Worm (Caenorhabditis elegans) whole organism, young adult: ENCODE data around the gene acs-7.

Source experiments
- B0261.1 ChIP-seq: sonication (generic microtip); optimal IDR thresholded peaks from 2 replicates; lab custom pipeline; 2016; ENCODE audit warnings: mild to moderate bottlenecking, missing genetic modification characterization, moderate library complexity, missing compliant biosample characterization
- F33H1.4 ChIP-seq: fragments of 200-800 bp; sonication (Bioruptor generic); IDR thresholded peaks from 2 replicates; pipeline ENCODE4 v1.3.6; 2022; ENCODE audit warnings: missing genetic modification reagents, missing genetic modification characterization, missing compliant biosample characterization
- F39B2.1 ChIP-seq: fragments of 200-800 bp; sonication (Bioruptor generic); IDR thresholded peaks from 2 replicates; pipeline ENCODE4 v1.3.6; 2022; ENCODE audit warnings: missing genetic modification reagents, missing genetic modification characterization, missing compliant biosample characterization
- F57C9.4 ChIP-seq: sonication (generic microtip); optimal IDR thresholded peaks from 2 replicates; lab custom pipeline; 2017; ENCODE audit warnings: mild to moderate bottlenecking, missing genetic modification characterization, missing compliant biosample characterization
- K12H6.12 ChIP-seq: fragments of 200-800 bp; sonication (Bioruptor generic); optimal IDR thresholded peaks from 2 replicates; lab custom pipeline; 2018; ENCODE audit warnings: mild to moderate bottlenecking, missing genetic modification characterization, missing compliant biosample characterization
- Y79H2A.3 ChIP-seq: fragments of 200-800 bp; sonication (Bioruptor generic); conservative IDR thresholded peaks from 2 replicates; pipeline ENCODE4 v1.3.6; 2022; ENCODE audit warnings: missing genetic modification reagents, missing genetic modification characterization, missing compliant biosample characterization
- ccch-3 ChIP-seq: fragments of 200-800 bp; sonication (Bioruptor generic); optimal IDR thresholded peaks from 2 replicates; lab custom pipeline; 2018; ENCODE audit warnings: mild to moderate bottlenecking, missing genetic modification characterization, missing compliant biosample characterization
- cebp-2 ChIP-seq: fragments of 200-800 bp; sonication (Bioruptor generic); IDR thresholded peaks from 2 replicates; pipeline ENCODE4 v1.3.6; 2022; ENCODE audit warnings: missing genetic modification characterization, missing compliant biosample characterization
- ceh-27 ChIP-seq: fragments of 200-800 bp; sonication (Bioruptor generic); optimal IDR thresholded peaks from 2 replicates; lab custom pipeline; 2018; ENCODE audit warnings: mild to moderate bottlenecking, missing genetic modification characterization, moderate library complexity, missing compliant biosample characterization
- ceh-40 ChIP-seq: fragments of 200-800 bp; sonication (Bioruptor generic); IDR thresholded peaks from 2 replicates; pipeline ENCODE4 v1.3.6; 2022; ENCODE audit warnings: missing genetic modification characterization, missing compliant biosample characterization
- efl-1 ChIP-seq: fragments of 150-350 bp; optimal IDR thresholded peaks from 2 replicates; lab custom pipeline; 2014; ENCODE audit warnings: missing biosample characterization, missing genetic modification reagents, missing genetic modification characterization
- hmg-1.2 ChIP-seq: fragments of 200-800 bp; sonication (Bioruptor generic); IDR thresholded peaks from 2 replicates; pipeline ENCODE4 v1.3.6; 2022; ENCODE audit warnings: missing genetic modification reagents, missing genetic modification characterization, missing compliant biosample characterization
- hmg-20 ChIP-seq: fragments of 200-800 bp; sonication (Bioruptor generic); IDR thresholded peaks from 2 replicates; pipeline ENCODE4 v1.3.6; 2022; ENCODE audit warnings: missing genetic modification reagents, missing genetic modification characterization, missing compliant biosample characterization
- hrde-1 ChIP-seq: sonication (generic microtip); optimal IDR thresholded peaks from 2 replicates; lab custom pipeline; 2016; ENCODE audit warnings: missing genetic modification characterization, mild to moderate bottlenecking, missing compliant biosample characterization, moderate library complexity, missing genotype, missing genetic modification reagents, borderline replicate concordance
- lin-26 ChIP-seq: fragments of 200-800 bp; sonication (Bioruptor generic); IDR thresholded peaks from 2 replicates; pipeline ENCODE4 v1.3.6; 2022; ENCODE audit warnings: missing genetic modification reagents, missing genetic modification characterization, missing compliant biosample characterization
- lin-54 ChIP-seq: fragments of 200-800 bp; sonication (Bioruptor generic); optimal IDR thresholded peaks from 2 replicates; lab custom pipeline; 2018; ENCODE audit warnings: mild to moderate bottlenecking, missing genetic modification characterization, missing compliant biosample characterization
- lsl-1 ChIP-seq: fragments of 200-800 bp; sonication (Bioruptor generic); optimal IDR thresholded peaks from 2 replicates; lab custom pipeline; 2018; ENCODE audit warnings: mild to moderate bottlenecking, missing genetic modification characterization, moderate library complexity, missing compliant biosample characterization
- madf-3 ChIP-seq: fragments of 200-800 bp; sonication (Bioruptor generic); IDR thresholded peaks from 2 replicates; pipeline ENCODE4 v1.3.6; 2022; ENCODE audit warnings: missing genetic modification reagents, missing genetic modification characterization, missing compliant biosample characterization
- madf-6 ChIP-seq: fragments of 200-800 bp; sonication (Bioruptor generic); IDR thresholded peaks from 2 replicates; pipeline ENCODE4 v1.3.6; 2022; ENCODE audit warnings: missing genetic modification reagents, missing genetic modification characterization, missing compliant biosample characterization
- mes-4 ChIP-seq: sonication (generic microtip); optimal IDR thresholded peaks from 2 replicates; lab custom pipeline; 2016; ENCODE audit warnings: missing genotype, missing genetic modification characterization, missing compliant biosample characterization
- nfya-1 ChIP-seq: sonication (generic microtip); optimal IDR thresholded peaks from 2 replicates; lab custom pipeline; 2017; ENCODE audit warnings: antibody characterized with exemption, missing compliant biosample characterization, missing genetic modification characterization, borderline replicate concordance; ENCODE audit not compliant: insufficient read depth
- nfya-2 ChIP-seq: fragments of 200-800 bp; sonication (Bioruptor generic); IDR thresholded peaks from 2 replicates; pipeline ENCODE4 v1.3.6; 2022; ENCODE audit warnings: missing genetic modification reagents, missing genetic modification characterization, missing compliant biosample characterization
- nhr-179 ChIP-seq: sonication (generic microtip); optimal IDR thresholded peaks from 2 replicates; lab custom pipeline; 2016; ENCODE audit warnings: mild to moderate bottlenecking, missing genetic modification characterization, missing compliant biosample characterization
- nhr-80 ChIP-seq: sonication (generic microtip); optimal IDR thresholded peaks from 2 replicates; lab custom pipeline; 2016; ENCODE audit warnings: missing genetic modification characterization, missing compliant biosample characterization
- pbrm-1 ChIP-seq: fragments of 200-800 bp; sonication (Bioruptor generic); IDR thresholded peaks from 2 replicates; pipeline ENCODE4 v1.3.6; 2022; ENCODE audit warnings: missing genetic modification reagents, missing genetic modification characterization, missing compliant biosample characterization
- rcor-1 ChIP-seq: fragments of 200-800 bp; sonication (Bioruptor generic); IDR thresholded peaks from 2 replicates; pipeline ENCODE4 v1.3.6; 2022; ENCODE audit warnings: missing genetic modification reagents, missing genetic modification characterization, missing compliant biosample characterization
- rpc-1 ChIP-seq, 2 experiments: fragments of 150-350 bp in 1 of 2; sonication (generic microtip) in 1 of 2; optimal IDR thresholded peaks; 2 replicates each; lab custom pipeline; 2014 to 2018; ENCODE audit warnings: missing biosample characterization in 1 of 2, missing genetic modification characterization in 1 of 2, missing genetic modification reagents in 1 of 2, missing genotype in 1 of 2
- snpc-1.3 ChIP-seq: sonication (generic microtip); optimal IDR thresholded peaks from 2 replicates; lab custom pipeline; 2017; ENCODE audit warnings: missing genetic modification characterization, mild to moderate bottlenecking, missing compliant biosample characterization, antibody characterized with exemption, moderate library complexity, missing genotype, missing genetic modification reagents; ENCODE audit not compliant: insufficient read depth
- snpc-3.4 ChIP-seq: sonication (generic microtip); optimal IDR thresholded peaks from 2 replicates; lab custom pipeline; 2017; ENCODE audit warnings: missing genetic modification characterization, mild to moderate bottlenecking, missing compliant biosample characterization, antibody characterized with exemption, moderate library complexity, missing genotype, missing genetic modification reagents
- sptf-2 ChIP-seq: fragments of 200-800 bp; sonication (Bioruptor generic); optimal IDR thresholded peaks from 2 replicates; lab custom pipeline; 2018; ENCODE audit warnings: mild to moderate bottlenecking, missing genetic modification characterization, missing compliant biosample characterization
- unc-62 ChIP-seq: fragments of 150-350 bp; optimal IDR thresholded peaks from 2 replicates; lab custom pipeline; 2014; ENCODE audit warnings: missing biosample characterization, missing genetic modification reagents, missing genetic modification characterization
- zim-3 ChIP-seq: sonication (generic microtip); optimal IDR thresholded peaks from 2 replicates; lab custom pipeline; 2017; ENCODE audit warnings: mild to moderate bottlenecking, missing genetic modification characterization, moderate library complexity, missing compliant biosample characterization
- ztf-26 ChIP-seq: sonication (generic microtip); optimal IDR thresholded peaks from 2 replicates; lab custom pipeline; 2017; ENCODE audit warnings: missing genetic modification characterization, missing compliant biosample characterization

The acs-7 gene

ce11 chrII:9308614-9309046 lies 16.8 kb downstream of the acs-7 start:
- TF ChIP-seq unc-62, result peak; percentile 19
- TF ChIP-seq nhr-179, result no peak
- TF ChIP-seq hmg-1.2 (GFP tag; lab: Robert Waterston, UW), result peak; percentile 66
- TF ChIP-seq F57C9.4 (tag; lab: Kevin White, UChicago), result no peak

DNA sequence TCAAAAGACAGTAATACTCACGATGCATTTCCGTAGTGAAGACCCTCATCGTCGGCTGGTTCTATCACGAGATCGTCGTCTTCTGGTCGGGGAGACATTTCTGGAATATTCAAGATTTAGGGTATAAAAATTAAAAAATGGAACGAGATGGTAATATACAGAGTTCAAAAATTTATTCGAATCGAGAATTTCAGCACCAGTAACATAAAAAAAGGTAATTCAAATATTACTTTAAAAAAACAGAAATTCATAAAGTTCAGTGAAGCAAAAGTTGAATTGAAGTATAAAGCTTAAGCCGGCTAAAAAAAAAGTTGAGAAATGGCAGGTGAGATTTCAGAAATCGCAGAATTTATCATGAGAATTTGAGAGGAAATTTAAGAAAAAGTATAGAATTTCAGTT lies 18.4 kb downstream of the acs-7 start, which contains the start of gene cam-1:
cam-1 (minus strand) TSS at position 101 of the 400 bp plus-strand sequence.
- TF ChIP-seq nfya-2 (GFP tag; lab: Robert Waterston, UW), result no peak
- no peak for TF ChIP-seq ztf-26
- TF ChIP-seq K12H6.12 (tag; lab: Kevin White, UChicago), result no peak
- TF ChIP-seq rpc-1 (optimal IDR thresholded peaks at IDR 0.05; lab: Kevin White, UChicago), result no peak
- TF ChIP-seq rpc-1 (tag; optimal IDR thresholded peaks at IDR 0.05; lab: Kevin White, UChicago), result no peak
- TF ChIP-seq rcor-1, result no peak
- no peak for TF ChIP-seq cebp-2 (GFP tag; lab: Robert Waterston, UW)
- TF ChIP-seq F39B2.1, result no peak
- no peak for TF ChIP-seq lsl-1 (GFP tag; lab: Kevin White, UChicago)
- TF ChIP-seq snpc-3.4, result no peak
- TF ChIP-seq zim-3 (tag; lab: Kevin White, UChicago), result no peak
- TF ChIP-seq lin-54 (GFP tag; lab: Kevin White, UChicago), result no peak
- no peak for TF ChIP-seq madf-6 (GFP tag; lab: Robert Waterston, UW)
- no peak for TF ChIP-seq F33H1.4
- TF ChIP-seq snpc-1.3 (tag; lab: Kevin White, UChicago), result no peak
- TF ChIP-seq ceh-40 (GFP tag; lab: Robert Waterston, UW), result no peak
- no peak for TF ChIP-seq hmg-20 (GFP tag; lab: Robert Waterston, UW)
- TF ChIP-seq ccch-3 (GFP tag; lab: Kevin White, UChicago), result no peak
- no peak for TF ChIP-seq sptf-2 (GFP tag; lab: Kevin White, UChicago)
- TF ChIP-seq mes-4 (tag; lab: Kevin White, UChicago), result no peak

- no peak for TF ChIP-seq B0261.1
- TF ChIP-seq sptf-2 (GFP tag; lab: Kevin White, UChicago), result no peak
- TF ChIP-seq Y79H2A.3 (GFP tag; lab: Robert Waterston, UW), result no peak
- TF ChIP-seq lin-26, result no peak
- no peak for TF ChIP-seq rpc-1 (optimal IDR thresholded peaks at IDR 0.05; lab: Kevin White, UChicago)
- no peak for TF ChIP-seq rpc-1 (tag; optimal IDR thresholded peaks at IDR 0.05; lab: Kevin White, UChicago)
- TF ChIP-seq madf-3 (GFP tag; lab: Robert Waterston, UW), result no peak
- no peak for TF ChIP-seq hmg-20 (GFP tag; lab: Robert Waterston, UW)
- TF ChIP-seq efl-1 (GFP tag; lab: Kevin White, UChicago), result no peak
- TF ChIP-seq nhr-80 (tag; lab: Kevin White, UChicago), result no peak
- TF ChIP-seq pbrm-1 (GFP tag; lab: Robert Waterston, UW), result no peak
- no peak for TF ChIP-seq hrde-1
Observed at ce11 chrII:9310794-9311193, 19.0 kb downstream of the acs-7 start.

ce11 chrII:9311702-9312101 lies 19.9 kb downstream of the acs-7 start:
- TF ChIP-seq nfya-1 (tag; lab: Kevin White, UChicago), result no peak
- TF ChIP-seq ceh-27, result peak; percentile 69
